Fruit fly (Drosophila melanogaster) whole organism, embryonic: ENCODE data around the gene CG43181.

Source experiments
- Abd-B ChIP-seq: fragments of 200-800 bp; sonication (Bioruptor generic); optimal IDR thresholded peaks from 2 replicates; lab custom pipeline; 2018; ENCODE audit warnings: missing biosample characterization, mild to moderate bottlenecking, missing genetic modification characterization, moderate library complexity
- BEAF-32 ChIP-seq: fragments of 200-800 bp; sonication (Bioruptor generic); optimal IDR thresholded peaks from 3 replicates; lab custom pipeline; 2017; ENCODE audit warnings: missing biosample characterization, missing genetic modification characterization, mild to moderate bottlenecking, moderate library complexity, missing genetic modification reagents
- Bteb2 ChIP-seq: fragments of 200-800 bp; sonication (Bioruptor generic); optimal IDR thresholded peaks from 2 replicates; lab custom pipeline; 2016; ENCODE audit warnings: missing biosample characterization, missing genetic modification characterization
- CG10267 ChIP-seq: fragments of 200-800 bp; sonication (Bioruptor generic); optimal IDR thresholded peaks from 2 replicates; lab custom pipeline; 2018; ENCODE audit warnings: missing biosample characterization, mild to moderate bottlenecking, missing genetic modification characterization, moderate library complexity
- CG11247 ChIP-seq: fragments of 200-800 bp; sonication (Bioruptor generic); IDR thresholded peaks from 2 replicates; pipeline ENCODE4 v1.3.6; 2022; ENCODE audit warnings: missing biosample characterization, missing genetic modification characterization
- CG11504 ChIP-seq: fragments of 200-800 bp; sonication (Bioruptor generic); optimal IDR thresholded peaks from 3 replicates; lab custom pipeline; 2019; ENCODE audit warnings: missing biosample characterization, mild to moderate bottlenecking, missing genetic modification characterization, moderate library complexity
- CG16813 ChIP-seq: fragments of 200-800 bp; sonication (Bioruptor generic); IDR thresholded peaks from 3 replicates; pipeline ENCODE4 v1.3.6; 2022; ENCODE audit warnings: missing biosample characterization, missing genetic modification characterization; ENCODE audit not compliant: partially characterized antibody
- CG17361 ChIP-seq: fragments of 200-800 bp; sonication (Bioruptor generic); IDR thresholded peaks from 3 replicates; pipeline ENCODE4 v1.3.6; 2022; ENCODE audit warnings: missing biosample characterization, missing genetic modification characterization
- CG17568 ChIP-seq: fragments of 200-800 bp; sonication (Bioruptor generic); optimal IDR thresholded peaks from 2 replicates; lab custom pipeline; 2018; ENCODE audit warnings: missing biosample characterization, mild to moderate bottlenecking, missing genetic modification characterization, moderate library complexity
- CG1792 ChIP-seq: fragments of 200-800 bp; sonication (Bioruptor generic); optimal IDR thresholded peaks from 2 replicates; lab custom pipeline; 2016; ENCODE audit warnings: missing biosample characterization, missing genetic modification characterization
- CG32767 ChIP-seq: fragments of 200-800 bp; sonication (Bioruptor generic); IDR thresholded peaks from 2 replicates; pipeline ENCODE4 v1.3.6; 2022; ENCODE audit warnings: missing biosample characterization, missing genetic modification characterization
- CG6813 ChIP-seq: fragments of 200-800 bp; sonication (Bioruptor generic); optimal IDR thresholded peaks from 2 replicates; lab custom pipeline; 2017; ENCODE audit warnings: missing biosample characterization, missing genetic modification characterization, mild to moderate bottlenecking, moderate library complexity, missing genetic modification reagents
- CG7928 ChIP-seq: fragments of 200-800 bp; sonication (Bioruptor generic); optimal IDR thresholded peaks from 2 replicates; lab custom pipeline; 2017; ENCODE audit warnings: missing biosample characterization, mild to moderate bottlenecking, missing genetic modification characterization
- CG9727 ChIP-seq: fragments of 200-800 bp; sonication (Bioruptor generic); optimal IDR thresholded peaks from 3 replicates; lab custom pipeline; 2017; ENCODE audit warnings: missing biosample characterization, mild to moderate bottlenecking, missing genetic modification characterization
- CTCF ChIP-seq: fragments of 200-800 bp; sonication (Bioruptor generic); optimal IDR thresholded peaks from 2 replicates; lab custom pipeline; 2017; ENCODE audit warnings: missing biosample characterization, mild to moderate bottlenecking, missing genetic modification characterization, moderate library complexity
- CoRest ChIP-seq: fragments of 200-800 bp; sonication (Bioruptor generic); optimal IDR thresholded peaks from 3 replicates; lab custom pipeline; 2018; ENCODE audit warnings: missing biosample characterization, mild to moderate bottlenecking, missing genetic modification characterization, moderate library complexity
- Dp ChIP-seq: fragments of 200-800 bp; sonication (Bioruptor generic); optimal IDR thresholded peaks from 2 replicates; lab custom pipeline; 2018; ENCODE audit warnings: missing biosample characterization, mild to moderate bottlenecking, missing genetic modification characterization, moderate library complexity
- Dref ChIP-seq: fragments of 200-800 bp; sonication (Bioruptor generic); IDR thresholded peaks from 2 replicates; pipeline ENCODE4 v1.3.6; 2022; ENCODE audit warnings: missing biosample characterization, missing genetic modification characterization
- E2f2 ChIP-seq: fragments of 200-800 bp; sonication (Bioruptor generic); IDR thresholded peaks from 2 replicates; pipeline ENCODE4 v1.3.6; 2022; ENCODE audit warnings: missing biosample characterization, missing genetic modification characterization
- ERR ChIP-seq: fragments of 200-800 bp; sonication (Bioruptor generic); optimal IDR thresholded peaks from 2 replicates; lab custom pipeline; 2016; ENCODE audit warnings: missing biosample characterization, missing genetic modification characterization
- GATAe ChIP-seq: fragments of 200-800 bp; sonication (Bioruptor generic); conservative IDR thresholded peaks from 2 replicates; pipeline ENCODE4 v1.3.6; 2022; ENCODE audit warnings: missing biosample characterization, missing genetic modification characterization
- Hmr ChIP-seq: fragments of 200-800 bp; sonication (Bioruptor generic); optimal IDR thresholded peaks from 3 replicates; lab custom pipeline; 2017; ENCODE audit warnings: mild to moderate bottlenecking, missing biosample characterization, missing genetic modification reagents, missing genetic modification characterization
- Lhr ChIP-seq: fragments of 200-800 bp; sonication (Bioruptor generic); optimal IDR thresholded peaks from 3 replicates; lab custom pipeline; 2017; ENCODE audit warnings: mild to moderate bottlenecking, missing biosample characterization, missing genetic modification reagents, missing genetic modification characterization
- Med ChIP-seq: fragments of 200-800 bp; sonication (Bioruptor generic); peaks from one replicate; lab custom pipeline; 2016; ENCODE audit warnings: missing biosample characterization, missing genetic modification characterization, mild to moderate bottlenecking, inconsistent platforms, moderate library complexity
- Pdp1 ChIP-seq, 2 experiments: fragments of 200-800 bp; sonication (Bioruptor generic); optimal IDR thresholded peaks; 3 replicates each; lab custom pipeline; 2016; ENCODE audit warnings: missing biosample characterization in 2 of 2, missing genetic modification characterization in 2 of 2, mild to moderate bottlenecking in 1 of 2, moderate library complexity in 1 of 2
- Side ChIP-seq: fragments of 200-800 bp; sonication (Bioruptor generic); optimal IDR thresholded peaks from 2 replicates; lab custom pipeline; 2016; ENCODE audit warnings: missing biosample characterization, missing genetic modification characterization
- Xbp1 ChIP-seq: fragments of 200-800 bp; sonication (Bioruptor generic); optimal IDR thresholded peaks from 3 replicates; lab custom pipeline; 2016; ENCODE audit warnings: missing biosample characterization, mild to moderate bottlenecking, missing genetic modification characterization
- Xrp1 ChIP-seq: fragments of 200-800 bp; sonication (Bioruptor generic); IDR thresholded peaks from 2 replicates; pipeline ENCODE4 v1.3.6; 2022; ENCODE audit warnings: missing biosample characterization, missing genetic modification characterization
- amos ChIP-seq: fragments of 200-800 bp; sonication (Bioruptor generic); IDR thresholded peaks from 2 replicates; pipeline ENCODE4 v1.3.6; 2022; ENCODE audit warnings: missing biosample characterization, missing genetic modification characterization; ENCODE audit not compliant: partially characterized antibody
- crol ChIP-seq: fragments of 200-800 bp; sonication (Bioruptor generic); IDR thresholded peaks from 2 replicates; pipeline ENCODE4 v1.3.6; 2022; ENCODE audit warnings: missing biosample characterization, missing genetic modification characterization
- gcm ChIP-seq: fragments of 200-800 bp; sonication (Bioruptor generic); optimal IDR thresholded peaks from 2 replicates; lab custom pipeline; 2019; ENCODE audit warnings: missing biosample characterization, mild to moderate bottlenecking, missing genetic modification characterization, moderate library complexity
- knrl ChIP-seq: fragments of 200-800 bp; sonication (Bioruptor generic); IDR thresholded peaks from 3 replicates; pipeline ENCODE4 v1.3.6; 2022; ENCODE audit warnings: missing biosample characterization, missing genetic modification characterization; ENCODE audit not compliant: partially characterized antibody
- lilli ChIP-seq: fragments of 200-800 bp; sonication (Bioruptor generic); optimal IDR thresholded peaks from 3 replicates; lab custom pipeline; 2016; ENCODE audit warnings: missing biosample characterization, missing genetic modification characterization
- lmd ChIP-seq: fragments of 200-800 bp; sonication (Bioruptor generic); IDR thresholded peaks from 2 replicates; pipeline ENCODE4 v1.3.6; 2022; ENCODE audit warnings: missing biosample characterization, missing genetic modification characterization
- luna ChIP-seq: fragments of 200-800 bp; sonication (Bioruptor generic); optimal IDR thresholded peaks from 2 replicates; lab custom pipeline; 2016; ENCODE audit warnings: missing biosample characterization, missing genetic modification characterization
- nmo ChIP-seq: fragments of 200-800 bp; sonication (Bioruptor generic); optimal IDR thresholded peaks from 2 replicates; lab custom pipeline; 2018; ENCODE audit warnings: missing biosample characterization, mild to moderate bottlenecking, missing genetic modification characterization, moderate library complexity
- phol ChIP-seq: fragments of 200-800 bp; sonication (Bioruptor generic); optimal IDR thresholded peaks from 3 replicates; lab custom pipeline; 2018; ENCODE audit warnings: missing biosample characterization, mild to moderate bottlenecking, missing genetic modification characterization, moderate library complexity
- pita ChIP-seq: fragments of 200-800 bp; sonication (Bioruptor generic); optimal IDR thresholded peaks from 2 replicates; lab custom pipeline; 2017; ENCODE audit warnings: missing biosample characterization, mild to moderate bottlenecking, missing genetic modification characterization
- pzg ChIP-seq: fragments of 200-800 bp; sonication (Bioruptor generic); optimal IDR thresholded peaks from 3 replicates; lab custom pipeline; 2018; ENCODE audit warnings: missing biosample characterization, mild to moderate bottlenecking, missing genetic modification characterization, moderate library complexity
- sc ChIP-seq, 3 experiments: fragments of >200 bp in 2 of 3; fragments of 200-800 bp in 1 of 3; sonication (Bioruptor generic) in 1 of 3; optimal IDR thresholded peaks; 2 replicates in 2 of 3; 3 replicates in 1 of 3; lab custom pipeline; 2017; ENCODE audit warnings: mild to moderate bottlenecking in 1 of 3, missing biosample characterization in 1 of 3, missing genetic modification characterization in 1 of 3, missing genetic modification reagents in 1 of 3
- slbo ChIP-seq: fragments of 200-800 bp; sonication (Bioruptor generic); IDR thresholded peaks from 2 replicates; pipeline ENCODE4 v1.3.6; 2022; ENCODE audit warnings: missing biosample characterization, missing genetic modification characterization
- sqz ChIP-seq: fragments of 200-800 bp; sonication (Bioruptor generic); optimal IDR thresholded peaks from 3 replicates; lab custom pipeline; 2018; ENCODE audit warnings: missing biosample characterization, mild to moderate bottlenecking, missing genetic modification characterization
- stwl ChIP-seq: fragments of 200-800 bp; sonication (Bioruptor generic); optimal IDR thresholded peaks from 3 replicates; lab custom pipeline; 2018; ENCODE audit warnings: missing biosample characterization, mild to moderate bottlenecking, missing genetic modification characterization, moderate library complexity

The CG43181 gene

dm6 chrX:336659-337266, 13.6 kb upstream of the CG43181 start:
- no peak for TF ChIP-seq CG9727 (GFP tag; lab: Kevin White, UChicago)
- TF ChIP-seq CG17568, result no peak
- TF ChIP-seq Dref (GFP tag; lab: Robert Waterston, UW), result no peak
- no peak for TF ChIP-seq ERR (GFP tag; lab: Kevin White, UChicago)
- TF ChIP-seq CG1792, result no peak
- no peak for TF ChIP-seq sqz
- peak; percentile 48; the same call in 1 of the 3 replicates for TF ChIP-seq CG16813
- TF ChIP-seq CG17361 (GFP tag; lab: Robert Waterston, UW), result peak; percentile 36; the same call in 1 of the 3 replicates
- TF ChIP-seq crol (GFP tag; lab: Robert Waterston, UW), result no peak
- TF ChIP-seq CG10267 (tag; lab: Kevin White, UChicago), result peak; percentile 65
- TF ChIP-seq CG11247 (GFP tag; lab: Robert Waterston, UW), result no peak
- peak; percentile 73 for TF ChIP-seq Dp
- TF ChIP-seq knrl (GFP tag; lab: Robert Waterston, UW), result peak; percentile 46; the same call in 1 of the 3 replicates
- TF ChIP-seq sc (optimal IDR thresholded peaks at IDR 0.05; lab: Kevin White, UChicago), result no peak
- peak; percentile 11 for TF ChIP-seq sc (GFP tag; optimal IDR thresholded peaks at IDR 0.05; lab: Kevin White, UChicago)
- no peak for TF ChIP-seq Side
- TF ChIP-seq phol, result peak; percentile 61
- TF ChIP-seq Xbp1, result no peak
- peak; percentile 35 for TF ChIP-seq Lhr (GFP tag; lab: Kevin White, UChicago)
- peak; percentile 43 for TF ChIP-seq pita (GFP tag; lab: Kevin White, UChicago)
- peak; percentile 70 for TF ChIP-seq stwl (tag; lab: Kevin White, UChicago)
- peak; percentile 7 for TF ChIP-seq BEAF-32 (GFP tag; lab: Kevin White, UChicago)
- peak; percentile 13 for TF ChIP-seq Hmr (GFP tag; lab: Kevin White, UChicago)
- TF ChIP-seq lilli (GFP tag; lab: Kevin White, UChicago), result no peak
- peak; percentile 64 for TF ChIP-seq Med (GFP tag; lab: Kevin White, UChicago)
- TF ChIP-seq CG7928 (GFP tag; lab: Kevin White, UChicago), result peak; percentile 85
- peak; percentile 15; the same call in 1 of the 2 replicates for TF ChIP-seq amos (GFP tag; lab: Robert Waterston, UW)
- no peak for TF ChIP-seq CG32767 (GFP tag; lab: Robert Waterston, UW)
- no peak for TF ChIP-seq gcm (GFP tag; lab: Kevin White, UChicago)
- TF ChIP-seq CoRest (tag; lab: Kevin White, UChicago), result peak; percentile 16
- peak; percentile 0 for TF ChIP-seq Abd-B (GFP tag; lab: Kevin White, UChicago)
- peak; percentile 17 for TF ChIP-seq CG11504 (tag; lab: Kevin White, UChicago)
- no peak for TF ChIP-seq CG6813 (GFP tag; lab: Kevin White, UChicago)
- TF ChIP-seq Bteb2, result no peak
- TF ChIP-seq Xrp1 (GFP tag; lab: Robert Waterston, UW), result no peak
- no peak for TF ChIP-seq GATAe (GFP tag; lab: Robert Waterston, UW)
- peak; percentile 85 for TF ChIP-seq E2f2 (GFP tag; lab: Robert Waterston, UW)
- peak; percentile 2 for TF ChIP-seq nmo (GFP tag; lab: Kevin White, UChicago)
- TF ChIP-seq CTCF (GFP tag; lab: Kevin White, UChicago), result peak; percentile 90
- TF ChIP-seq Pdp1 (GFP tag; optimal IDR thresholded peaks at IDR 0.05; lab: Kevin White, UChicago), result peak in 1 of 2 experiments; percentile 71
- TF ChIP-seq lmd (GFP tag; lab: Robert Waterston, UW), result no peak
- TF ChIP-seq pzg (GFP tag; lab: Kevin White, UChicago), result peak; percentile 15
- no peak for TF ChIP-seq luna
- TF ChIP-seq slbo (GFP tag; lab: Robert Waterston, UW), result peak; percentile 51; the same call in 1 of the 2 replicates
